Worm (Caenorhabditis elegans): Measurements from ENCODE around the gene clec-55.

Gene clec-55

ce11 chrV:14482728-14483210 is 3.7 kb downstream of the clec-55 start, which contains the start of gene R02D5.3:
Gene R02D5.3 (plus strand): TSS chrV:14483160.
- TF ChIP-seq fos-1 (tag; optimal IDR thresholded peaks at IDR 0.05) (peak; percentile 96), nhr-10 (tag; optimal IDR thresholded peaks at IDR 0.05) (no peak), skn-1 (tag; optimal IDR thresholded peaks at IDR 0.05) (peak; percentile 61)

- TF ChIP-seq blmp-1 (tag; optimal IDR thresholded peaks at IDR 0.05; ENCODE audit: insufficient read depth) (no peak), unc-55 (GFP tag; optimal IDR thresholded peaks at IDR 0.05) (no peak)
Measured at ce11 chrV:14484582-14484981, 5.5 kb downstream of the clec-55 start, which contains the start of gene R02D5.4. Gene R02D5.4 (minus strand): TSS chrV:14484682.

ce11 chrV:14491097-14491496 is 12.0 kb downstream of the clec-55 start:
- TF ChIP-seq zag-1 (tag; optimal IDR thresholded peaks at IDR 0.05) (no peak), gmeb-1 (tag; optimal IDR thresholded peaks at IDR 0.05) (no peak), skn-1 (tag; optimal IDR thresholded peaks at IDR 0.05) (no peak), sem-4 (tag; optimal IDR thresholded peaks at IDR 0.05) (no peak), ztf-4 (tag; optimal IDR thresholded peaks at IDR 0.05) (no peak), alr-1 (tag; optimal IDR thresholded peaks at IDR 0.05) (no peak), sma-3 (GFP tag; optimal IDR thresholded peaks at IDR 0.05) (no peak), blmp-1 (tag; optimal IDR thresholded peaks at IDR 0.05; ENCODE audit: insufficient read depth) (no peak), nhr-21 (tag; optimal IDR thresholded peaks at IDR 0.05) (no peak), lsy-2 (tag; optimal IDR thresholded peaks at IDR 0.05) (no peak), R02D3.7 (tag; optimal IDR thresholded peaks at IDR 0.05) (no peak), nhr-77 (tag; optimal IDR thresholded peaks at IDR 0.05) (no peak), snpc-4 (tag; optimal IDR thresholded peaks at IDR 0.05) (no peak), peb-1 (tag; optimal IDR thresholded peaks at IDR 0.05) (no peak), egl-27 (tag; optimal IDR thresholded peaks at IDR 0.05) (no peak), elt-3 (tag; optimal IDR thresholded peaks at IDR 0.05) (no peak), ceh-82 (tag; optimal IDR thresholded peaks at IDR 0.05) (no peak), nhr-11 (tag; optimal IDR thresholded peaks at IDR 0.05) (no peak)

- TF ChIP-seq snpc-4 (tag; optimal IDR thresholded peaks at IDR 0.05) (no peak), nhr-12 (tag; optimal IDR thresholded peaks at IDR 0.05) (no peak), crh-2 (tag; optimal IDR thresholded peaks at IDR 0.05) (no peak), Y55F3AM.14 (GFP tag; optimal IDR thresholded peaks at IDR 0.05) (no peak), unc-55 (GFP tag; optimal IDR thresholded peaks at IDR 0.05) (no peak), ceh-16 (tag; optimal IDR thresholded peaks at IDR 0.05) (no peak), lin-11 (tag; optimal IDR thresholded peaks at IDR 0.05) (no peak), lin-39 (tag; optimal IDR thresholded peaks at IDR 0.05) (no peak), nhr-129 (tag; optimal IDR thresholded peaks at IDR 0.05) (no peak), sem-4 (tag; optimal IDR thresholded peaks at IDR 0.05) (no peak), nhr-77 (tag; optimal IDR thresholded peaks at IDR 0.05) (no peak), peb-1 (tag; optimal IDR thresholded peaks at IDR 0.05) (no peak), blmp-1 (tag; optimal IDR thresholded peaks at IDR 0.05; ENCODE audit: insufficient read depth) (no peak), nhr-11 (tag; optimal IDR thresholded peaks at IDR 0.05) (no peak), ztf-4 (tag; optimal IDR thresholded peaks at IDR 0.05) (no peak), unc-39 (tag; optimal IDR thresholded peaks at IDR 0.05) (no peak), dmd-4 (tag; optimal IDR thresholded peaks at IDR 0.05) (no peak), lin-13 (GFP tag; optimal IDR thresholded peaks at IDR 0.05) (no peak), aly-2 (tag; optimal IDR thresholded peaks at IDR 0.05) (no peak), ama-1 (optimal IDR thresholded peaks at IDR 0.05) (no peak)
Measured at ce11 chrV:14493665-14494064, 14.6 kb downstream of the clec-55 start.

ce11 chrV:14495493-14495892 is 16.4 kb downstream of the clec-55 start:
- no peak for TF ChIP-seq F13H6.1 (tag; optimal IDR thresholded peaks at IDR 0.05)
- peak; percentile 21 for TF ChIP-seq sem-4 (tag; optimal IDR thresholded peaks at IDR 0.05)
- TF ChIP-seq mbf-1 (tag; optimal IDR thresholded peaks at IDR 0.05): no peak
- TF ChIP-seq lsy-2 (tag; optimal IDR thresholded peaks at IDR 0.05): no peak
- no peak for TF ChIP-seq ztf-4 (tag; optimal IDR thresholded peaks at IDR 0.05)
- no peak for TF ChIP-seq snpc-4 (tag; optimal IDR thresholded peaks at IDR 0.05)
- TF ChIP-seq C34F6.9 (tag; optimal IDR thresholded peaks at IDR 0.05): peak; percentile 17
- TF ChIP-seq unc-39 (tag; optimal IDR thresholded peaks at IDR 0.05): no peak
- no peak for TF ChIP-seq nhr-25 (tag; optimal IDR thresholded peaks at IDR 0.05)
- peak; percentile 77 for TF ChIP-seq blmp-1 (tag; optimal IDR thresholded peaks at IDR 0.05; ENCODE audit: insufficient read depth)
- no peak for TF ChIP-seq nhr-23 (tag; optimal IDR thresholded peaks at IDR 0.05)
- TF ChIP-seq skn-1 (tag; optimal IDR thresholded peaks at IDR 0.05): no peak
- no peak for TF ChIP-seq ztf-11 (tag; optimal IDR thresholded peaks at IDR 0.05)
